Worm (Caenorhabditis elegans): Measurements from ENCODE around the gene Y81B9A.1.

Gene Y81B9A.1

ce11 chrX:9150269-9150744 is 41.9 kb upstream of the Y81B9A.1 start, which contains the start of gene tmbi-4 (continued):
- TF ChIP-seq snu-23 (GFP tag; optimal IDR thresholded peaks at IDR 0.05) (peak; percentile 73), tbx-2 (tag; optimal IDR thresholded peaks at IDR 0.05) (peak; percentile 53), mdl-1 (tag; optimal IDR thresholded peaks at IDR 0.05) (peak in 1 of 2 experiments; percentile 59), nhr-71 (tag; optimal IDR thresholded peaks at IDR 0.05) (peak; percentile 58), xbp-1 (tag; optimal IDR thresholded peaks at IDR 0.05) (peak; percentile 75), nhr-11 (tag; optimal IDR thresholded peaks at IDR 0.05) (no peak), isw-1 (GFP tag; IDR thresholded peaks at IDR 0.05) (no peak; the same call in 1 of the 2 replicates), mep-1 (tag; optimal IDR thresholded peaks at IDR 0.05) (peak; percentile 52), ceh-63 (GFP tag; optimal IDR thresholded peaks at IDR 0.05) (no peak)

- TF ChIP-seq nhr-11 (tag; optimal IDR thresholded peaks at IDR 0.05) (no peak), snpc-4 (tag; optimal IDR thresholded peaks at IDR 0.05) (no peak), zip-4 (GFP tag; optimal IDR thresholded peaks at IDR 0.05) (no peak), tbx-2 (tag; optimal IDR thresholded peaks at IDR 0.05) (no peak), fkh-10 (GFP tag; optimal IDR thresholded peaks at IDR 0.05) (no peak)
Observed at ce11 chrX:9154216-9154615, 38.0 kb upstream of the Y81B9A.1 start, which contains the start of gene B0563.7. B0563.7 (minus strand) TSS chrX:9154316.

ce11 chrX:9155751-9156150 is 36.5 kb upstream of the Y81B9A.1 start:
- no peak for TF ChIP-seq ceh-90 (tag; optimal IDR thresholded peaks at IDR 0.05)
- no peak for TF ChIP-seq F16B12.6 (tag; optimal IDR thresholded peaks at IDR 0.05)
- peak; percentile 9 for TF ChIP-seq elt-2 (tag; optimal IDR thresholded peaks at IDR 0.05)

- TF ChIP-seq alr-1 (tag; optimal IDR thresholded peaks at IDR 0.05; ENCODE audit: borderline replicate concordance) (no peak), pag-3 (tag; optimal IDR thresholded peaks at IDR 0.05; ENCODE audit: borderline replicate concordance, insufficient read depth) (peak; percentile 80), nhr-71 (tag; optimal IDR thresholded peaks at IDR 0.05) (peak; percentile 69), nhr-47 (tag; optimal IDR thresholded peaks at IDR 0.05) (no peak), blmp-1 (tag; optimal IDR thresholded peaks at IDR 0.05) (no peak), F16B12.6 (tag; optimal IDR thresholded peaks at IDR 0.05) (no peak), ets-5 (GFP tag; IDR thresholded peaks at IDR 0.05) (no peak), rnt-1 (tag; optimal IDR thresholded peaks at IDR 0.05) (peak; percentile 79), dsc-1 (tag; optimal IDR thresholded peaks at IDR 0.05) (peak; percentile 31), zag-1 (tag; optimal IDR thresholded peaks at IDR 0.05) (no peak), fkh-10 (GFP tag; optimal IDR thresholded peaks at IDR 0.05) (no peak), nhr-85 (tag) (no peak), isw-1 (GFP tag; IDR thresholded peaks at IDR 0.05) (no peak), elt-2 (tag; optimal IDR thresholded peaks at IDR 0.05) (no peak), hlh-17 (GFP tag; optimal IDR thresholded peaks at IDR 0.05; ENCODE audit: borderline replicate concordance) (no peak), ztf-4 (tag; optimal IDR thresholded peaks at IDR 0.05) (no peak), nhr-28 (tag; optimal IDR thresholded peaks at IDR 0.05) (no peak), lin-14 (GFP tag; optimal IDR thresholded peaks at IDR 0.05) (peak; percentile 82), sptf-1 (tag; optimal IDR thresholded peaks at IDR 0.05) (no peak), snu-23 (GFP tag; optimal IDR thresholded peaks at IDR 0.05) (no peak), unc-130 (tag; optimal IDR thresholded peaks at IDR 0.05) (peak; percentile 61), egl-13 (tag; optimal IDR thresholded peaks at IDR 0.05) (no peak), aly-2 (tag; optimal IDR thresholded peaks at IDR 0.05) (no peak), nhr-90 (tag; optimal IDR thresholded peaks at IDR 0.05; ENCODE audit: poor library complexity) (no peak), lsy-2 (tag; optimal IDR thresholded peaks at IDR 0.05) (no peak), nhr-19 (GFP tag; conservative IDR thresholded peaks at IDR 0.05) (peak; percentile 58), mdl-1 (tag; optimal IDR thresholded peaks at IDR 0.05) (no peak), swsn-7 (tag; optimal IDR thresholded peaks at IDR 0.05) (peak; percentile 16), efl-3 (GFP tag; optimal IDR thresholded peaks at IDR 0.05) (no peak), ceh-63 (GFP tag; optimal IDR thresholded peaks at IDR 0.05) (no peak), nhr-20 (tag; optimal IDR thresholded peaks at IDR 0.05) (peak; percentile 6), dpl-1 (GFP tag; optimal IDR thresholded peaks at IDR 0.05) (no peak)
Observed at ce11 chrX:9161253-9161904, 30.9 kb upstream of the Y81B9A.1 start.

Measured in whole organism, L1 larva.